Worm (Caenorhabditis elegans) whole organism, L4 larva: Measurements from ENCODE around the gene ttr-53.
A peak's percentile ranks its signal among the peaks of the same experiment; 100 is the strongest.

Source experiments
- D1046.2 ChIP-seq: fragments of 200-800 bp; sonication (Bioruptor generic); IDR thresholded peaks from 2 replicates; pipeline ENCODE4 v1.3.6; 2022; ENCODE audit warnings: missing genetic modification characterization, missing compliant biosample characterization
- R02D3.7 ChIP-seq: fragments of 150-350 bp; sonication (generic microtip); optimal IDR thresholded peaks from 3 replicates; lab custom pipeline; 2014; ENCODE audit warnings: missing biosample characterization, missing genetic modification characterization
- T20F7.1 ChIP-seq: fragments of 200-800 bp; sonication (Bioruptor generic); optimal IDR thresholded peaks from 2 replicates; lab custom pipeline; 2018; ENCODE audit warnings: mild to moderate bottlenecking, missing genetic modification characterization, missing compliant biosample characterization
- Y105C5A.15 ChIP-seq: fragments of 200-800 bp; sonication (Bioruptor generic); IDR thresholded peaks from 2 replicates; pipeline ENCODE4 v1.3.6; 2022; ENCODE audit warnings: missing genetic modification characterization, missing compliant biosample characterization
- Y48G9A.11 ChIP-seq: fragments of 200-800 bp; sonication (Bioruptor generic); IDR thresholded peaks from 2 replicates; pipeline ENCODE4 v1.3.6; 2022; ENCODE audit warnings: missing genetic modification reagents, missing genetic modification characterization, missing compliant biosample characterization
- Y75B8A.6 ChIP-seq: fragments of 200-800 bp; sonication (Bioruptor generic); IDR thresholded peaks from 2 replicates; pipeline ENCODE4 v1.3.6; 2022; ENCODE audit warnings: missing genetic modification reagents, missing genetic modification characterization, missing compliant biosample characterization
- ZK337.2 ChIP-seq: fragments of 200-800 bp; sonication (Bioruptor generic); IDR thresholded peaks from 2 replicates; pipeline ENCODE4 v1.3.6; 2022; ENCODE audit warnings: missing genetic modification reagents, missing genetic modification characterization, missing compliant biosample characterization
- aha-1 ChIP-seq: fragments of 150-350 bp; peaks from one replicate; lab custom pipeline; 2014; ENCODE audit warnings: missing biosample characterization, missing genetic modification characterization
- ama-1 ChIP-seq: fragments of 150-350 bp; optimal IDR thresholded peaks from 2 replicates; lab custom pipeline; 2014; ENCODE audit warnings: inconsistent platforms, mixed read lengths
- arid-1 ChIP-seq: fragments of 200-800 bp; sonication (Bioruptor generic); conservative IDR thresholded peaks from 2 replicates; pipeline ENCODE4 v1.3.6; 2022; ENCODE audit warnings: missing genetic modification reagents, missing genetic modification characterization, missing compliant biosample characterization
- attf-4 ChIP-seq: sonication (generic microtip); optimal IDR thresholded peaks from 3 replicates; lab custom pipeline; 2017; ENCODE audit warnings: missing biosample characterization, missing genetic modification characterization
- ceh-32 ChIP-seq: sonication (generic microtip); optimal IDR thresholded peaks from 2 replicates; lab custom pipeline; 2016; ENCODE audit warnings: mild to moderate bottlenecking, missing genetic modification characterization, missing compliant biosample characterization; ENCODE audit not compliant: poor library complexity
- ceh-82 ChIP-seq: sonication (generic microtip); optimal IDR thresholded peaks from 2 replicates; lab custom pipeline; 2017; ENCODE audit warnings: missing biosample characterization, missing genetic modification characterization
- ces-1 ChIP-seq: fragments of 150-350 bp; sonication (generic microtip); optimal IDR thresholded peaks from 4 replicates; lab custom pipeline; 2014; ENCODE audit warnings: missing biosample characterization, missing genetic modification reagents, missing genetic modification characterization
- daf-12 ChIP-seq: fragments of 150-350 bp; optimal IDR thresholded peaks from 2 replicates; lab custom pipeline; 2014; ENCODE audit warnings: missing biosample characterization, missing genetic modification reagents, missing genetic modification characterization
- fos-1 ChIP-seq: fragments of 150-350 bp; optimal IDR thresholded peaks from 2 replicates; lab custom pipeline; 2014; ENCODE audit warnings: missing biosample characterization, missing genetic modification characterization
- gei-8 ChIP-seq: fragments of 200-800 bp; sonication (Bioruptor generic); optimal IDR thresholded peaks from 2 replicates; lab custom pipeline; 2018; ENCODE audit warnings: mild to moderate bottlenecking, missing genetic modification characterization, missing compliant biosample characterization
- lin-29 ChIP-seq: fragments of 200-800 bp; sonication (Bioruptor generic); IDR thresholded peaks from 2 replicates; pipeline ENCODE4 v1.3.6; 2022; ENCODE audit warnings: missing genetic modification reagents, missing genetic modification characterization, missing compliant biosample characterization
- lin-38 ChIP-seq: fragments of 200-800 bp; sonication (Bioruptor generic); IDR thresholded peaks from 2 replicates; pipeline ENCODE4 v1.3.6; 2022; ENCODE audit warnings: missing genetic modification reagents, missing genetic modification characterization, missing compliant biosample characterization
- madf-5 ChIP-seq, 2 experiments: fragments of 200-800 bp; sonication (Bioruptor generic); IDR thresholded peaks; 2 replicates each; pipeline ENCODE4 v1.3.6; 2022; ENCODE audit warnings: missing compliant biosample characterization in 2 of 2, missing genetic modification characterization in 2 of 2
- nhr-10 ChIP-seq: fragments of 150-350 bp; optimal IDR thresholded peaks from 2 replicates; lab custom pipeline; 2014; ENCODE audit warnings: missing biosample characterization, missing genetic modification characterization
- nhr-102 ChIP-seq: sonication (generic microtip); optimal IDR thresholded peaks from 2 replicates; lab custom pipeline; 2016; ENCODE audit warnings: mild to moderate bottlenecking, missing genetic modification characterization, moderate library complexity, missing compliant biosample characterization
- nhr-237 ChIP-seq: sonication (generic microtip); optimal IDR thresholded peaks from 2 replicates; lab custom pipeline; 2017; ENCODE audit warnings: missing biosample characterization, missing genetic modification characterization
- nhr-25 ChIP-seq: sonication (generic microtip); optimal IDR thresholded peaks from 2 replicates; lab custom pipeline; 2017; ENCODE audit warnings: missing genetic modification characterization, mild to moderate bottlenecking, missing compliant biosample characterization, antibody characterized with exemption, moderate library complexity, borderline replicate concordance; ENCODE audit not compliant: insufficient read depth
- nhr-28 ChIP-seq: fragments of 150-350 bp; optimal IDR thresholded peaks from 2 replicates; lab custom pipeline; 2014; ENCODE audit warnings: missing biosample characterization, missing genetic modification characterization
- nhr-48 ChIP-seq: sonication (generic microtip); optimal IDR thresholded peaks from 2 replicates; lab custom pipeline; 2016; ENCODE audit warnings: mild to moderate bottlenecking, missing genetic modification characterization, missing compliant biosample characterization
- nhr-6 ChIP-seq: fragments of 150-350 bp; optimal IDR thresholded peaks from 2 replicates; lab custom pipeline; 2014; ENCODE audit warnings: missing biosample characterization, missing genetic modification characterization
- set-16 ChIP-seq: fragments of 200-800 bp; sonication (Bioruptor generic); IDR thresholded peaks from 2 replicates; pipeline ENCODE4 v1.3.6; 2022; ENCODE audit warnings: missing genetic modification reagents, missing genetic modification characterization, missing compliant biosample characterization
- snpc-4 ChIP-seq: fragments of 150-350 bp; optimal IDR thresholded peaks from 2 replicates; lab custom pipeline; 2014; ENCODE audit warnings: missing biosample characterization, missing genetic modification characterization
- tra-1 ChIP-seq: fragments of 200-800 bp; sonication (Bioruptor generic); IDR thresholded peaks from 2 replicates; pipeline ENCODE4 v1.3.6; 2022; ENCODE audit warnings: missing genetic modification reagents, missing genetic modification characterization, missing compliant biosample characterization
- unc-130 ChIP-seq: sonication (generic microtip); optimal IDR thresholded peaks from 2 replicates; lab custom pipeline; 2016; ENCODE audit warnings: missing genetic modification reagents, missing genetic modification characterization, missing compliant biosample characterization
- zip-2 ChIP-seq: fragments of 150-350 bp; optimal IDR thresholded peaks from 2 replicates; lab custom pipeline; 2014; ENCODE audit warnings: missing biosample characterization, missing genetic modification characterization
- ztf-7 ChIP-seq: fragments of 150-350 bp; optimal IDR thresholded peaks from 2 replicates; lab custom pipeline; 2014; ENCODE audit warnings: missing biosample characterization, missing genetic modification characterization

The ttr-53 gene

DNA sequence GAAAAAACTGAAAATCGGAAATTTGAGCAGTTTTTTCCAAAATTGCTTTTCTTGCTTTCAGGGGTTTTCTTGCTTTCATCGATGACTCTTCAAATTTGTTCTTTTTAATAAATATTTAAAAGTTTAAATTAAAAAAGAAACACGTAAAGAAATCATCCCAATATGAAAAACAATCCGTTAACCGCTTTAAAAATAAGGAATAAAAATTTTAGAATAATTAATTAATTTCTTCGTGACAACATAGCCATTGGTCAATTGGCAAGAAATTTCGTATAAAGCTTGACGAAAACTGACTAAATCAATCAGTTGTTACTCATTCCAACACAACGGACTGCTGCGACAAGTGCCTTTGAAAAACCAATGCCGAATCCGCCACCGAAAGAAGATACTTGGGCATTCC lies 45.3 kb upstream of the ttr-53 start, which contains the start of gene nsph-3.2:
Gene nsph-3.2 (plus strand): TSS at position 301 of the 400 bp plus-strand sequence.
- TF ChIP-seq ZK337.2 (GFP tag; lab: Robert Waterston, UW) (no peak), fos-1 (tag; lab: Kevin White, UChicago) (no peak), Y105C5A.15 (GFP tag; lab: Robert Waterston, UW) (no peak), Y75B8A.6 (GFP tag; lab: Robert Waterston, UW) (no peak)

DNA sequence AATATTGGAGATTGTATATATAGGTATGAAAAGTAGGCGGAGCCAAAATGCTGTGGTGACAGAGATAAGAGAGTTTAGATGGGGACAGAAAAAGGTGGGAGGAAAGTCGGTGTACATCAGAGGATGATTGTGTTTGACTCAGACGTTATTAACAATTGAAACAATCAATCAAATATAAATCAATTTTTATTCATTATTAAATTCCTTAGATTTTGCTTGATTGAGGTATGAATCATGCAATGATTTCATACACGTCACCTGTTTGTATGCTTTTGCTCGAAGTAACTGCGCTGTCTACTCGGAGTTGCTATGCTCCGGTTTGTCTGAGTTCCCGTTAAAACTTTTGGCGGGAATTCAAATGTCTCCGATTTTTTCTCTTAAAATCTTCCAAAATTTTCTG lies 42.7 kb upstream of the ttr-53 start, which contains the start of gene C04G2.10:
Gene C04G2.10 (plus strand): TSS at position 301 of the 400 bp plus-strand sequence.
- no peak for TF ChIP-seq aha-1 (tag; lab: Kevin White, UChicago)

DNA sequence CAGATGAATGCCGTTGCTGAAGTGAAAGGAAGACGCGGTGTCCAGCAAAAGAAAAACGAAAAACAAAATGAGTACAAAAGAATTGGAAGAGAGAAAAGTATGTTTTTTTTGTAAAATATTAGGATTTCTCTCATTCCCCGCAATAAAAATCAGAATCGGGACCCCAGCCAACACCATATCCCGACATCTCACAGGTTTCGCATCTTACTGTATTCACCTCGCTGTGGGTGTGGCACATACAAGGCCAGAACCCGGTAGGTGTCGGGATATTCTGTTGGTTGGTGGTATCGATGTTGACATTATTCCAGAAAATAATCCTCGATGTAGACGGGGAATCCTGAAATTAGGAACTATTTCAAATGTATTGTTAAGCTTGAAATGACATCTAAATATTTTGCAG lies 41.1 kb upstream of the ttr-53 start:
- TF ChIP-seq tra-1 (no peak), aha-1 (tag; lab: Kevin White, UChicago) (peak; percentile 29), nhr-48 (tag; lab: Kevin White, UChicago) (no peak), gei-8 (GFP tag; lab: Kevin White, UChicago) (no peak), nhr-10 (tag; lab: Kevin White, UChicago) (no peak), Y48G9A.11 (0 out of 2 replicates have a peak, but pooled peaks have one; percentile 23), nhr-25 (no peak), daf-12 (tag; lab: Kevin White, UChicago) (no peak)

DNA sequence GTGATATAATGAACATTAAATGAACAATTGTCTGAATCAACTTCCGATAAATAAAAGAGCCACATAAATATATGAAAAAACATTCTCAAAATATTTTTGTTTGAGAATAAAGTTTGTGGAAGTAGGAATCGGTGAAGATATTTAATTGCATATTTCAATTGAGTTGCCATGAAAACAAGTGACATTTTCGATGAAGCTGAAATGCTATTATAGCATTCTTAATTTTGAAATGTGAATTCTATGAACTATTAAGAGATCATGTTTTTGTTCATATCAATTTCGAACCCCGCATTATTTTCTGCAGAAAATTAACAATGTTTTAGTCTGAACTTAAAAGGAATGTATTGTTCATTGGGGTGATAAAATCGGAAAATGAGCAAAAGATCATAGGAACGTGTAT lies 35.6 kb upstream of the ttr-53 start, which contains the start of gene irld-21:
Gene irld-21 (minus strand): TSS at position 101 of the 400 bp plus-strand sequence.
- TF ChIP-seq nhr-6 (tag; lab: Kevin White, UChicago) = no peak
- no peak for TF ChIP-seq ceh-82 (tag; lab: Kevin White, UChicago)
- no peak for TF ChIP-seq madf-5 (GFP tag; IDR thresholded peaks at IDR 0.05; lab: Robert Waterston, UW)
- TF ChIP-seq T20F7.1 (GFP tag; lab: Kevin White, UChicago) = no peak
- TF ChIP-seq ztf-7 (tag; lab: Kevin White, UChicago) = no peak
- no peak for TF ChIP-seq ces-1 (GFP tag; lab: Kevin White, UChicago)
- TF ChIP-seq nhr-102 (tag; lab: Kevin White, UChicago) = no peak
- no peak for TF ChIP-seq lin-38 (GFP tag; lab: Robert Waterston, UW)
- TF ChIP-seq nhr-28 = no peak
- TF ChIP-seq lin-29 (GFP tag; lab: Robert Waterston, UW) = no peak
- no peak for TF ChIP-seq R02D3.7 (tag; lab: Kevin White, UChicago)
- TF ChIP-seq arid-1 = no peak
- TF ChIP-seq zip-2 (tag; lab: Kevin White, UChicago) = no peak
- TF ChIP-seq unc-130 (GFP tag; lab: Kevin White, UChicago) = no peak
- no peak for TF ChIP-seq nhr-10 (tag; lab: Kevin White, UChicago)
- no peak for TF ChIP-seq set-16 (GFP tag; lab: Robert Waterston, UW)
- TF ChIP-seq ceh-32 (tag; lab: Kevin White, UChicago) = no peak
- TF ChIP-seq Y105C5A.15 (GFP tag; lab: Robert Waterston, UW) = no peak
- no peak for TF ChIP-seq snpc-4 (tag; lab: Kevin White, UChicago)

DNA sequence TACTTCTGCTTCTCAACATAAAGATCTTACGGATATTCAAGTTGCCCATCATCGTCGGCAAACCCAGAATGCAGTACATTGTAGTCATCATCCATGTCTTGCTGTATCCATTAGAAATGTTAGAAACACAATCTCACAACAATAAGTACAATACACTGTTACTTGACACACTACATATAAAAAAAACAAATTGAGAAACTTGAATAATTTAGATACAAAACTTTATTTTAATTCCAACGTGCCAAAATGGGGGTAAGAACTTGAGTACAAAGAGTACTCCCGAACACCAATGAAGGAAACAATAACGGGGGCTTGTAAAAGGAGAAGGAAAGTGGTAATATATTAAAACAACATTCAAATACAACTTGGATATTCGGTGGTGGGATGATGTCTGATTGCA lies 31.3 kb upstream of the ttr-53 start, which contains the start of gene ctf-18:
Gene ctf-18 (minus strand): TSS at position 101 of the 400 bp plus-strand sequence.
- peak; percentile 60 for TF ChIP-seq ama-1 (lab: Kevin White, UChicago)
- TF ChIP-seq nhr-237 (tag; lab: Kevin White, UChicago) = no peak
- TF ChIP-seq aha-1 (tag; lab: Kevin White, UChicago) = peak; percentile 43
- no peak for TF ChIP-seq attf-4

DNA sequence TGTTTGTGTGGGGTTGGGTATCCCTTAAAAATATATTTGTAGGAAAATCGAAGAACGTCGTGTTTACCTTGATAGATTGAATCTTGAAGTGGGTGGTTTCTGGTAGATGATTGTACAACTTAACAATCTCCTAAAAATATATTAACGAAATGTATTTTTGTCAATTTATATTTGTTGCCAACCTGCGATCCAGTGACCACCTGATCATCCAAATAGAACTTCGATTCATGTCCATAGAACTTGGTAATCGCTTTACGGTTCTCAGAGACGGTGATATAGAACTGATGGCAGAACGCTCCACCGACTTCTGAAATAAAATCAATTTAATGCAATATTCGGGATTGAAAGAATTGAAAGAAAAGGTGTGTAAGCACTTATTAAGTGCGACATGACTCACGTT lies 29.4 kb upstream of the ttr-53 start:
- TF ChIP-seq D1046.2 (GFP tag; lab: Robert Waterston, UW) (no peak), aha-1 (tag; lab: Kevin White, UChicago) (peak; percentile 60)
- TF ChIP-seq, all 104 proteins: peak for 1
